Fruit fly (Drosophila melanogaster) whole organism, wandering third instar larva: ENCODE measurements around the gene CG5013.

Experiments
- CG32264 ChIP-seq: fragments of 200-800 bp; sonication (Bioruptor generic); optimal IDR thresholded peaks from 2 replicates; lab custom pipeline; 2016; ENCODE audit warnings: missing biosample characterization, missing genetic modification characterization
- CrebA ChIP-seq: fragments of 200-800 bp; sonication (Bioruptor generic); optimal IDR thresholded peaks from 2 replicates; lab custom pipeline; 2016; ENCODE audit warnings: missing biosample characterization, mild to moderate bottlenecking, missing genetic modification characterization, borderline replicate concordance
- Dfd ChIP-seq: fragments of >200 bp; optimal IDR thresholded peaks from 2 replicates; lab custom pipeline; 2017; ENCODE audit warnings: missing biosample characterization, missing genetic modification characterization
- Dif ChIP-seq: fragments of 200-275, 200-300 bp; sonication (Bioruptor generic); optimal IDR thresholded peaks from 2 replicates; lab custom pipeline; 2018; ENCODE audit warnings: missing biosample characterization, missing genetic modification characterization; ENCODE audit not compliant: partially characterized antibody
- GATAd ChIP-seq: sonication (Bioruptor generic); optimal IDR thresholded peaks from 2 replicates; lab custom pipeline; 2016; ENCODE audit warnings: missing biosample characterization, missing genetic modification characterization
- HLH106 ChIP-seq: fragments of 200-800 bp; optimal IDR thresholded peaks from 3 replicates; lab custom pipeline; 2019; ENCODE audit warnings: missing biosample characterization, mild to moderate bottlenecking, missing genetic modification characterization, moderate library complexity
- Hnf4 ChIP-seq: fragments of 200-800 bp; sonication (Bioruptor generic); optimal IDR thresholded peaks from 2 replicates; lab custom pipeline; 2016; ENCODE audit warnings: missing biosample characterization, mild to moderate bottlenecking, missing genetic modification characterization
- Hr83 ChIP-seq: fragments of 200-300 bp; sonication (Bioruptor generic); optimal IDR thresholded peaks from 2 replicates; lab custom pipeline; 2016; ENCODE audit warnings: missing biosample characterization, mild to moderate bottlenecking, missing genetic modification characterization, moderate library complexity; ENCODE audit not compliant: poor library complexity, severe bottlenecking
- Myc ChIP-seq: fragments of >200 bp; optimal IDR thresholded peaks from 2 replicates; lab custom pipeline; 2017
- N ChIP-seq: fragments of >200 bp; optimal IDR thresholded peaks from 2 replicates; lab custom pipeline; 2018; ENCODE audit warnings: missing biosample characterization, missing external identifiers, missing genetic modification characterization
- OdsH ChIP-seq: fragments of 200-800 bp; sonication (Bioruptor generic); optimal IDR thresholded peaks from 2 replicates; lab custom pipeline; 2016; ENCODE audit warnings: missing biosample characterization, mild to moderate bottlenecking, missing genetic modification characterization
- Sp1 ChIP-seq: fragments of 200-800 bp; sonication (Bioruptor generic); optimal IDR thresholded peaks from 3 replicates; lab custom pipeline; 2019; ENCODE audit warnings: missing biosample characterization, mild to moderate bottlenecking, missing genetic modification characterization, moderate library complexity
- Vsx2 ChIP-seq: fragments of 200-300, 225-300 bp; sonication (Bioruptor generic); optimal IDR thresholded peaks from 2 replicates; lab custom pipeline; 2018; ENCODE audit warnings: missing biosample characterization, missing genetic modification characterization; ENCODE audit not compliant: partially characterized antibody
- br ChIP-seq: fragments of 200-800 bp; sonication (Bioruptor generic); optimal IDR thresholded peaks from 2 replicates; lab custom pipeline; 2016; ENCODE audit warnings: missing biosample characterization, missing genetic modification characterization
- brk ChIP-seq: fragments of 200-800 bp; sonication (Bioruptor generic); optimal IDR thresholded peaks from 2 replicates; lab custom pipeline; 2016; ENCODE audit warnings: missing biosample characterization, mild to moderate bottlenecking, missing genetic modification characterization
- dl ChIP-seq, 2 experiments: fragments of 175-275, 200-275 bp in 1 of 2; fragments of 200-275 bp in 1 of 2; sonication (Bioruptor generic); optimal IDR thresholded peaks; lab custom pipeline; 2018; ENCODE audit warnings: mild to moderate bottlenecking in 2 of 2, missing biosample characterization in 2 of 2, missing genetic modification characterization in 2 of 2, moderate library complexity in 2 of 2; ENCODE audit not compliant: partially characterized antibody in 2 of 2, insufficient read depth in 1 of 2
- dmrt93B ChIP-seq: fragments of 200-800 bp; sonication (Bioruptor generic); optimal IDR thresholded peaks from 2 replicates; lab custom pipeline; 2018; ENCODE audit warnings: missing biosample characterization, mild to moderate bottlenecking, missing genetic modification characterization
- dsf ChIP-seq: sonication (Bioruptor generic); optimal IDR thresholded peaks from 2 replicates; lab custom pipeline; 2016; ENCODE audit warnings: missing biosample characterization, missing genetic modification characterization, borderline replicate concordance
- ey ChIP-seq: fragments of 200-800 bp; sonication (Bioruptor generic); optimal IDR thresholded peaks from 2 replicates; lab custom pipeline; 2016; ENCODE audit warnings: missing biosample characterization, missing genetic modification characterization
- foxo ChIP-seq, 2 experiments: fragments of 200-800 bp; sonication (Bioruptor generic); optimal IDR thresholded peaks; 2 replicates in 1 of 2; 3 replicates in 1 of 2; lab custom pipeline; 2016 to 2017; ENCODE audit warnings: missing biosample characterization in 2 of 2, missing genetic modification characterization in 2 of 2
- fru ChIP-seq: fragments of 200-800 bp; sonication (Bioruptor generic); optimal IDR thresholded peaks from 3 replicates; lab custom pipeline; 2016; ENCODE audit warnings: missing biosample characterization, mild to moderate bottlenecking, missing genetic modification characterization
- h ChIP-seq: fragments of 200-800 bp; sonication (Bioruptor generic); optimal IDR thresholded peaks from 3 replicates; lab custom pipeline; 2016; ENCODE audit warnings: missing biosample characterization, mild to moderate bottlenecking, missing genetic modification characterization
- jim ChIP-seq: fragments of 175-275, 200-325 bp; sonication (Bioruptor generic); optimal IDR thresholded peaks from 2 replicates; lab custom pipeline; 2016; ENCODE audit warnings: missing biosample characterization, mild to moderate bottlenecking, missing genetic modification characterization
- lola ChIP-seq: fragments of >200 bp; optimal IDR thresholded peaks from 2 replicates; lab custom pipeline; 2017; ENCODE audit warnings: missing biosample characterization, missing genetic modification characterization
- pan ChIP-seq: fragments of >200 bp; optimal IDR thresholded peaks from 2 replicates; lab custom pipeline; 2017
- psq ChIP-seq: fragments of 200-800 bp; sonication (Bioruptor generic); optimal IDR thresholded peaks from 3 replicates; lab custom pipeline; 2017; ENCODE audit warnings: missing biosample characterization, mild to moderate bottlenecking, missing genetic modification characterization, moderate library complexity
- rgr ChIP-seq: fragments of 200-800 bp; sonication (Bioruptor generic); optimal IDR thresholded peaks from 3 replicates; lab custom pipeline; 2016; ENCODE audit warnings: missing biosample characterization, mild to moderate bottlenecking, missing genetic modification characterization
- sage ChIP-seq: fragments of 200-800 bp; sonication (Bioruptor generic); optimal IDR thresholded peaks from 2 replicates; lab custom pipeline; 2016; ENCODE audit warnings: missing biosample characterization, mild to moderate bottlenecking, missing genetic modification characterization
- sv ChIP-seq: fragments of 200-800 bp; sonication (Bioruptor generic); optimal IDR thresholded peaks from 3 replicates; lab custom pipeline; 2016; ENCODE audit warnings: missing biosample characterization, missing genetic modification characterization
- woc ChIP-seq: sonication (Bioruptor generic); optimal IDR thresholded peaks from 2 replicates; lab custom pipeline; 2016; ENCODE audit warnings: missing biosample characterization, mild to moderate bottlenecking, missing genetic modification characterization

The CG5013 gene

DNA sequence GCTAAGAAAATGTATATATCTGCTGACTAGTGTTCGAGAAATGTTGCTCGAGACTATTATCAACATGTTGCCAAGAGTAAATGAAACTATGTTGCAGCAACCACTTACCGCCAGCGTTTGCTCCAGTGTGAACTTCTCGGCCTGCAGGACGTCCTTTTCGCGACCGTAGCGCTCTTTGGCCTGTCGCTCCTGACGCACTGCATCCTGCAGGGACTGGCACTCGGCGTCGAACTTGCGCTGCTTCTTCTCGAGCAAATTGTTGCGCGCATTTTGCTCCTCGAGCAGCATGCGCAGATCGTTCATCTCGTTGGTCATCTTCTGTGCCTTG, 23.1 kb downstream of the CG5013 start:
- TF ChIP-seq CG32264 (GFP tag; lab: Kevin White, UChicago) = no peak
- TF ChIP-seq woc (GFP tag; lab: Kevin White, UChicago) = peak; percentile 45

DNA sequence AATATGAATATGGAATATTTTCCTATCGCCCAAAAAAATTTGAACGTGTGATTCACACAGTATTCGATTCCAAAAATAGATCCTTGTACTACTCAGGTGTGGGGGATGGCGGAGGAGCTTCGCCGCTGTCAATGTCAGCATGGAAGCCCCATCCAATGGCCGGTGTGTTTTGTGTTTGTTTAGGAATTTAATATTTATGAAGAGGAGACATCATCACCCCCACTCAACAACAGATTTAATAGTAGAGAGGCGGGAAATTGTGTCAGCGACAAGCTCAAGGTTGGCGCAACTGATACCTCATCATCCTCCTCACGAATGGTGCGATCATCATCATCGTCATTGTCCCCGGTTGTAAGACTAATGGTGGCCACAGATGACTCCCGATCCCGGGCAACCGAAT, 24.7 kb downstream of the CG5013 start:
- TF ChIP-seq jim (GFP tag; lab: Kevin White, UChicago) (no peak), lola (GFP tag; lab: Kevin White, UChicago) (no peak), dl (GFP tag; optimal IDR thresholded peaks at IDR 0.05; lab: Kevin White, UChicago; ENCODE audit: insufficient read depth in 1 of 2, partially characterized antibody in 2 of 2) (no peak), Hr83 (GFP tag; lab: Kevin White, UChicago) (no peak), Dif (no peak), dsf (GFP tag; lab: Kevin White, UChicago) (no peak), fru (GFP tag; lab: Kevin White, UChicago) (no peak), sv (GFP tag; lab: Kevin White, UChicago) (no peak), h (no peak), Hnf4 (GFP tag; lab: Kevin White, UChicago) (no peak), HLH106 (no peak), woc (GFP tag; lab: Kevin White, UChicago) (no peak)

DNA sequence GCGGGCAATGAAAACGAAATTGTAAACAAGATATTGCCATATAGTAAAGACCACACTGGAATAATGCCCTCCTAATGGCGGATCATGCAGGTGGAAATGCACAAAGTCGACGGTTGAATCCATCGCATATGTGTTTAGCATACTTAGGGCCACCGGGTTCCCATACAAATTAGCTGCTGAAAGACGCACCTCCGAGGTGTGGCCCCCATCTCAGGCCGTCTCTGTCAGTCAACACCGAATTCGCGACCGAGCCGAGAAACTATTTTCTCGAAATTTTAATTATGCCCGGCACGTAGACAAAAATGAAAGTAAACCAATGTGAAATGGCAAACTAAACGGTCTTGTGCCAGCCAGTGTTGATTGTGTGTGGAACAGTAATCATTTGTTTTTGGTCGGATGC, 28.8 kb downstream of the CG5013 start:
- no peak for TF ChIP-seq Hr83 (GFP tag; lab: Kevin White, UChicago)
- TF ChIP-seq CrebA (GFP tag; lab: Kevin White, UChicago) = no peak
- TF ChIP-seq OdsH (GFP tag; lab: Kevin White, UChicago) = no peak
- no peak for TF ChIP-seq rgr (GFP tag; lab: Kevin White, UChicago)
- TF ChIP-seq dmrt93B = no peak
- no peak for TF ChIP-seq CG32264 (GFP tag; lab: Kevin White, UChicago)

DNA sequence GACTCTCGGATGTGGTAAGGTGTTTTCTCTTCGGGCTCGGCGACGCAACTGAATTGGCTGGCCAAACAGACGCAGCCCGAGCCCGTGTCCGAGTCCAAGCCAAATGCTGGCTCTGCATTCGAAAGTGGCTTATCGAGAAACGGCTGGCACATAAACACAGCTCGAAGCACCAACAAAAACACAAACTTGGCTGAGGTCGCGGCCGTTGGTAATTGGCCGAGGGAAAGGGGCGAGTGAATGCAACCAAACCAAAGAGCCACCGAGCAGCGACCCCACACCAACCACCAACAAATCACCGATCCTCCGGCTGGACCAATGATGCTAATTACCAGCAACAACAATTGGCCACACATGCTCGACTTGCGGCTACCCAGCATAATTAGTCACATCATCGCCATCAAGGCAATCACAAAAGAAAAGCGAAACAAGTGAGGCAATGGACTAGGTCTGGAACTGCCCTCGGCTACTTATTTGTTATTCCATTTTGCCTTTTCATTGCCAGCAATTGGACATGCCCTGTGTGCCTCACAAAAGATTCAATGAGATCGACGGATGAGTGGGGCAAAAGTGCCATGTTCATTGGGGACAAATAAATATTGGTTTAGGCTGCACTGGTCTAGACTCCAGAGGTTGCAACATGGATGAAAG, 31.6 kb downstream of the CG5013 start, which contains the start of gene CG32855:
Gene CG32855, minus strand, starts transcription at position 51 of the 648 bp plus-strand sequence.
- TF ChIP-seq brk (GFP tag; lab: Kevin White, UChicago) (no peak), Hr83 (GFP tag; lab: Kevin White, UChicago) (no peak), fru (GFP tag; lab: Kevin White, UChicago) (no peak), pan (lab: Kevin White, UChicago) (no peak), Dfd (GFP tag; lab: Kevin White, UChicago) (no peak), sage (GFP tag; lab: Kevin White, UChicago) (no peak), Myc (lab: Kevin White, UChicago) (no peak), dmrt93B (no peak), ey (GFP tag; lab: Kevin White, UChicago) (no peak), foxo (GFP tag; optimal IDR thresholded peaks at IDR 0.05; lab: Kevin White, UChicago) (no peak), br (GFP tag; lab: Kevin White, UChicago) (no peak), dsf (GFP tag; lab: Kevin White, UChicago) (no peak), Vsx2 (no peak), psq (GFP tag; lab: Kevin White, UChicago) (no peak), GATAd (GFP tag; lab: Kevin White, UChicago) (no peak)

DNA sequence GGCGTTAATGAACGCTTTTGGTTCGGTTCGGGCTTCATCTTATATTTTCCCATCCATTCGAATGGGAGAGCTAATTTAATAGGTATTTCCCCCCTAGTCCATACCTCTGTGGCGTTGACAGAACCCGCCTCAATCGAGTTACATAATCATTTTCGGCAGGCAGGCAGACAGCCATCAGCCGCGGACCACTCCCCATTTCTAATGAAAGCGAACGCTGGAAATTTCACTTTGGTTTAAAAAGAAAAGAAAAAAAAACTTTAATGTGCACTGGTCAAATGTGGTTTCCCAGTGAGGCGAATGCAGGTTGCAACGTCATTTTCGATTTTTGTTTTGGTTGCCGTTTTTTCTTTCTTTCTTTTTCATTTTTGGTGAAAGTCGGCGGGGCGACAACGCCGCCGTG, 32.9 kb downstream of the CG5013 start:
- TF ChIP-seq lola (GFP tag; lab: Kevin White, UChicago) (no peak), N (GFP tag; lab: Kevin White, UChicago) (no peak), CrebA (GFP tag; lab: Kevin White, UChicago) (no peak), Myc (lab: Kevin White, UChicago) (no peak), CG32264 (GFP tag; lab: Kevin White, UChicago) (no peak), h (no peak), sv (GFP tag; lab: Kevin White, UChicago) (no peak), OdsH (GFP tag; lab: Kevin White, UChicago) (no peak), psq (GFP tag; lab: Kevin White, UChicago) (no peak), jim (GFP tag; lab: Kevin White, UChicago) (no peak), Sp1 (GFP tag; lab: Kevin White, UChicago) (no peak)
